Worm (Caenorhabditis elegans) whole organism, early embryonic: ENCODE data around the gene pdha-1.
A peak's percentile ranks its signal among the peaks of the same experiment; 100 is the strongest.

Source experiments
- B0310.2 ChIP-seq: sonication (generic microtip); optimal IDR thresholded peaks from 2 replicates; lab custom pipeline; 2016; ENCODE audit warnings: mild to moderate bottlenecking, missing genetic modification characterization, missing compliant biosample characterization
- F13C5.2 ChIP-seq: sonication (generic microtip); optimal IDR thresholded peaks from 2 replicates; lab custom pipeline; 2017; ENCODE audit warnings: mild to moderate bottlenecking, missing genetic modification characterization, inconsistent platforms, missing compliant biosample characterization
- aly-1 ChIP-seq: sonication (generic microtip); optimal IDR thresholded peaks from 2 replicates; lab custom pipeline; 2016; ENCODE audit warnings: missing genetic modification characterization, missing compliant biosample characterization
- ama-1 ChIP-seq: fragments of 150-350 bp; optimal IDR thresholded peaks from 2 replicates; lab custom pipeline; 2014
- ceh-13 ChIP-seq: fragments of 200-800 bp; sonication (Bioruptor generic); optimal IDR thresholded peaks from 2 replicates; lab custom pipeline; 2018; ENCODE audit warnings: mild to moderate bottlenecking, missing genetic modification characterization, missing compliant biosample characterization
- ceh-36 ChIP-seq: sonication (generic microtip); optimal IDR thresholded peaks from 2 replicates; lab custom pipeline; 2016; ENCODE audit warnings: missing genetic modification characterization, inconsistent platforms, missing compliant biosample characterization
- ets-7 ChIP-seq: sonication (generic microtip); optimal IDR thresholded peaks from 2 replicates; lab custom pipeline; 2016; ENCODE audit warnings: missing genotype, missing genetic modification characterization, missing compliant biosample characterization
- flt-1 ChIP-seq: fragments of 200-800 bp; sonication (Bioruptor generic); IDR thresholded peaks from 2 replicates; pipeline ENCODE4 v1.3.6; 2022; ENCODE audit warnings: missing genetic modification characterization, missing compliant biosample characterization
- hmbx-1 ChIP-seq: sonication (generic microtip); optimal IDR thresholded peaks from 2 replicates; lab custom pipeline; 2016; ENCODE audit warnings: mild to moderate bottlenecking, missing genetic modification characterization, missing compliant biosample characterization
- hmg-4 ChIP-seq: fragments of 200-800 bp; sonication (Bioruptor generic); optimal IDR thresholded peaks from 2 replicates; lab custom pipeline; 2018; ENCODE audit warnings: mild to moderate bottlenecking, missing genetic modification characterization, missing compliant biosample characterization
- hnd-1 ChIP-seq: sonication (generic microtip); optimal IDR thresholded peaks from 2 replicates; lab custom pipeline; 2016; ENCODE audit warnings: missing genetic modification characterization, missing compliant biosample characterization
- pes-1 ChIP-seq: fragments of 200-800 bp; sonication (Bioruptor generic); IDR thresholded peaks from 2 replicates; pipeline ENCODE4 v1.3.6; 2022; ENCODE audit warnings: missing genetic modification reagents, missing genetic modification characterization, missing compliant biosample characterization
- scrt-1 ChIP-seq: fragments of 200-800 bp; sonication (Bioruptor generic); IDR thresholded peaks from 2 replicates; pipeline ENCODE4 v1.3.6; 2022; ENCODE audit warnings: missing genetic modification characterization, missing compliant biosample characterization
- sea-1 ChIP-seq: fragments of 200-800 bp; sonication (Bioruptor generic); conservative IDR thresholded peaks from 2 replicates; pipeline ENCODE4 v1.3.6; 2022; ENCODE audit warnings: missing genetic modification characterization, missing compliant biosample characterization
- tbx-11 ChIP-seq: fragments of 200-800 bp; sonication (Bioruptor generic); IDR thresholded peaks from 2 replicates; pipeline ENCODE4 v1.3.6; 2022; ENCODE audit warnings: missing genetic modification characterization, missing compliant biosample characterization
- tbx-37 ChIP-seq: fragments of 200-800 bp; sonication (Bioruptor generic); conservative IDR thresholded peaks from 2 replicates; pipeline ENCODE4 v1.3.6; 2022; ENCODE audit warnings: missing genetic modification reagents, missing genetic modification characterization, missing compliant biosample characterization
- tra-4 ChIP-seq: sonication (generic microtip); optimal IDR thresholded peaks from 2 replicates; lab custom pipeline; 2017; ENCODE audit warnings: missing genetic modification characterization, missing compliant biosample characterization

The pdha-1 gene

DNA sequence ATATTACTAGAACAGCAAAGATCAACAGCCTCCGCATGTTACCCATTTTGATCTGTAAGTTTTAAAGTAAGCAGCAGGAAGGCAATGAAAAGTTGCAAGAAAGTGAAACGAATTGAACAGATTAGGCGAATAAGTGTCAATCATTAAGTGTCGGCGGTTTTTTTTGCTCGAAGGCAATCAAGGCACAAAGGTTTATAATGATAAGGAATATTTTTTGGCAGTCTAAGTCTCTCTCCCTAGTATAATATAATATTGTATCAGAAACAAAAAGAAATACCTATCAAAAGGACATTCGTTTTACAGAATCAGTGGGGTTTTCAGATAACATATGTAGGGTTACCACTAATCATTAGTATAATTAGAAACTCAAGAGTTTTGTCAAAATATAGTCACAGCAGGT is 33.4 kb upstream of the pdha-1 start, which contains the start of gene nrf-6:
nrf-6 (minus strand) TSS at position 52 of the 400 bp plus-strand sequence.
- TF ChIP-seq ceh-36 (tag; lab: Kevin White, UChicago) (no peak), B0310.2 (tag; lab: Kevin White, UChicago) (no peak), tbx-37 (GFP tag; lab: Robert Waterston, UW) (no peak), scrt-1 (GFP tag; lab: Robert Waterston, UW) (no peak), ets-7 (no peak), aly-1 (tag; lab: Kevin White, UChicago) (no peak), sea-1 (no peak), tbx-11 (GFP tag; lab: Robert Waterston, UW) (no peak), hnd-1 (no peak), ama-1 (lab: Kevin White, UChicago) (no peak), pes-1 (no peak), F13C5.2 (tag; lab: Kevin White, UChicago) (no peak), flt-1 (GFP tag; lab: Robert Waterston, UW) (no peak), tra-4 (tag; lab: Kevin White, UChicago) (no peak), hmbx-1 (tag; lab: Kevin White, UChicago) (no peak), hmg-4 (no peak), ceh-13 (GFP tag; lab: Kevin White, UChicago) (no peak)

DNA sequence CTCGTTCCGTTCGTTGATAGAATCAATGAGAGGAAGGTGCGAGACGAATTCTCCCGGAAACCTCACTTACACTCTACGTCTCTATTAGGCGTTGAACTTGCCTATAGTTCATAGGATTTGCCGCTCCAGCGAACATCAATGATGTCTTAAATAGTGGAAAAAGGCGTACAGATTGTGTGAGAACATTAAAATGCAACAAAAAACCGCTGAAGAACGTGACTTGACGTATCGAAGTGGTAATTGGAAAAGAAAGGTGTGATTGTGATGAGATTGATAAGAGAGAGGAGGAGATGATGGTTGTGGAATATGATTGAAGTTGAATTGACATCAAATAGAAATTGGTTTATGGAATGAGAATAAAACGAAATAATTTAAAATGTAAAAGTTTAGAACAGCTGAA is 32.1 kb upstream of the pdha-1 start:
- no peak for TF ChIP-seq ceh-36 (tag; lab: Kevin White, UChicago)
- TF ChIP-seq ama-1 (lab: Kevin White, UChicago) = no peak
- no peak for TF ChIP-seq pes-1
- no peak for TF ChIP-seq ets-7
- no peak for TF ChIP-seq aly-1 (tag; lab: Kevin White, UChicago)
- TF ChIP-seq B0310.2 (tag; lab: Kevin White, UChicago) = no peak
- no peak for TF ChIP-seq tbx-11 (GFP tag; lab: Robert Waterston, UW)
- TF ChIP-seq flt-1 (GFP tag; lab: Robert Waterston, UW) = no peak
- no peak for TF ChIP-seq F13C5.2 (tag; lab: Kevin White, UChicago)
- no peak for TF ChIP-seq hnd-1
- TF ChIP-seq scrt-1 (GFP tag; lab: Robert Waterston, UW) = no peak
- no peak for TF ChIP-seq tbx-37 (GFP tag; lab: Robert Waterston, UW)
- TF ChIP-seq tra-4 (tag; lab: Kevin White, UChicago) = no peak
- no peak for TF ChIP-seq hmg-4
- no peak for TF ChIP-seq sea-1
- TF ChIP-seq hmbx-1 (tag; lab: Kevin White, UChicago) = no peak
- no peak for TF ChIP-seq ceh-13 (GFP tag; lab: Kevin White, UChicago)

DNA sequence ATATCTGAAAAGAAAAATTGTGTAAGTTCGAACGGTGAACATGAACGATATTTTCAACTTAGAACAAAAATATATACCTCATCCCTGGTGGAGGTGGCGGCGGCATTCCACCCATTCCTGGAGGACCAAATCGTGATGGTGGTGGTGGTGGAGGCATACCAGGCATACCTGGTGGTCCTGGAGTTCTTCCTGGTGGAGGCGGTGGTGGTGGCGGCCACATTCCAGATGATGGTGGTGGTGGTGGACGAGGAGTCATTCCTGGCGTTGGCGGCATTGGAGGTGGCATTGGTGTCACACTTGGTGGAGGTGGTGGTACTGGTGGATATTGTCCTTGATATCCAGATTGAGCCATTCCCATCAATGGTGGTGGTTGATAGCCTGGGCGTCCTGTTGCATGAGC is 31.5 kb upstream of the pdha-1 start:
- TF ChIP-seq tbx-11 (GFP tag; lab: Robert Waterston, UW) (no peak), flt-1 (GFP tag; lab: Robert Waterston, UW) (no peak), scrt-1 (GFP tag; lab: Robert Waterston, UW) (no peak), B0310.2 (tag; lab: Kevin White, UChicago) (no peak), tra-4 (tag; lab: Kevin White, UChicago) (no peak), hnd-1 (no peak), ceh-13 (GFP tag; lab: Kevin White, UChicago) (no peak), ama-1 (lab: Kevin White, UChicago) (no peak), hmbx-1 (tag; lab: Kevin White, UChicago) (no peak), ceh-36 (tag; lab: Kevin White, UChicago) (no peak), F13C5.2 (tag; lab: Kevin White, UChicago) (no peak), tbx-37 (GFP tag; lab: Robert Waterston, UW) (no peak), ets-7 (no peak), sea-1 (no peak), aly-1 (tag; lab: Kevin White, UChicago) (no peak)

DNA sequence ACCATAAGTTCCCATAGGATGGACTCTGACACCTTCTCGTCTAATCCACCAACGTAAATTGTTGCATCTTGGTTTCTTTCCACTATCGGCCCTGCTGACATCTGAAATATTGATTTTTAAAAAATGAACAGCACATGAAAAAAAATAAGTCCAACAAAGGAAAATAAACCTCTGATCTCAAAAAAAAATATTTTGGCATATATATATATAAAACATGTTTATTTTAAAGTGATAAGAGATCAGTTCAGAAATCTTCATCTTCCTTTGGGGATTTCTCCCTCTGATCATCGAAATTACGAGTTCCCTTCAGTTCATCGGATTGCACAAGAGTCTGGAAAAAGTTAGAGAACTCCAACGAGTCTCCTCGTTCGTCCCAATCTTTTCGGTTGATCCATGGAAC is 30.4 kb upstream of the pdha-1 start, which contains the start of gene sap-49:
sap-49 (minus strand) TSS at position 101 of the 400 bp plus-strand sequence.
- TF ChIP-seq tbx-37 (GFP tag; lab: Robert Waterston, UW) (no peak), hmbx-1 (tag; lab: Kevin White, UChicago) (no peak), F13C5.2 (tag; lab: Kevin White, UChicago) (no peak), aly-1 (tag; lab: Kevin White, UChicago) (no peak), tbx-11 (GFP tag; lab: Robert Waterston, UW) (no peak), hnd-1 (no peak)

DNA sequence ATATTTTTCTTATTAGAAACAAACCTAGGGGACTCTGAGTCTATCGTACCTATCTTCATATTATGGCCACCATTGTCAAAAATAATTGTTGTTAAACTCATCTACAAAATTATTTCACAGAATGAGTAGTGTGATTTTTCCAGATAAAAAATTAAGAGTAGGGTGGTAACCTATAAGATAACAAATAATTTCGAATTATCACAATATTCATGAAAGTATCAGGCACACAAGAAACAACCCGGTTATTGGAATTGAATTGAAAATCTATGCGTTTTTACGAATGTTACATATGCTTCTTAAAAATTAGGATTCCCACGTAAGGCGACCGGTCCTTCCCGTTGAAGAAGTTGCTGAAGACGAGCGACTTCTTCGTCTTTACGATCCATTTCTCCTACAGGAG is 28.8 kb upstream of the pdha-1 start, which contains the start of gene arp-6:
arp-6 (minus strand) TSS at position 101 of the 400 bp plus-strand sequence.
- TF ChIP-seq ets-7 (no peak), ceh-13 (GFP tag; lab: Kevin White, UChicago) (no peak), hmbx-1 (tag; lab: Kevin White, UChicago) (no peak), aly-1 (tag; lab: Kevin White, UChicago) (no peak), scrt-1 (GFP tag; lab: Robert Waterston, UW) (no peak)

DNA sequence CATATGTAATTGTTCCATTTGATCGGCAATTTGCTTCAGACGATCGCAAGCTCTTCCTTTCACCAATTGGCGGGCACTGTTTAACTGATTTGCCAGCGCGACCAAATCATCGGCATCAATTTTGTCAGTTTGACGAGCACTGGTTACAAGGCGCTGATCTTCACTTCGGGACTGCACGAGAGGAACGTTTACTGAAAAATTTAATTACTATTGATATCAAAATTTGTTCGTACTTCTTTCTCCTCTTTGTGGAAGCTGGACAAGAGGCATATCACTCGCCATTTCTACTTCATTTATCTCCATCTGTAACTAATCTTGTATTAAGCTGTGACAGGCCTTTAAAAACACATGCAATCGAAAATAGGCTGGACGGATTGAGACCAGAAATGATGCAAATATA is 28.2 kb upstream of the pdha-1 start, which contains the start of gene C08B11.9:
C08B11.9 (minus strand) TSS at position 307 of the 400 bp plus-strand sequence.
- TF ChIP-seq hmbx-1 (tag; lab: Kevin White, UChicago) (no peak), ama-1 (lab: Kevin White, UChicago) (no peak), F13C5.2 (tag; lab: Kevin White, UChicago) (no peak), tbx-37 (GFP tag; lab: Robert Waterston, UW) (no peak), tra-4 (tag; lab: Kevin White, UChicago) (no peak), aly-1 (tag; lab: Kevin White, UChicago) (no peak), ets-7 (no peak), ceh-13 (GFP tag; lab: Kevin White, UChicago) (no peak), sea-1 (no peak), B0310.2 (tag; lab: Kevin White, UChicago) (no peak), ceh-36 (tag; lab: Kevin White, UChicago) (no peak), pes-1 (no peak), scrt-1 (GFP tag; lab: Robert Waterston, UW) (no peak), hnd-1 (no peak), hmg-4 (no peak), tbx-11 (GFP tag; lab: Robert Waterston, UW) (no peak), flt-1 (GFP tag; lab: Robert Waterston, UW) (no peak)

DNA sequence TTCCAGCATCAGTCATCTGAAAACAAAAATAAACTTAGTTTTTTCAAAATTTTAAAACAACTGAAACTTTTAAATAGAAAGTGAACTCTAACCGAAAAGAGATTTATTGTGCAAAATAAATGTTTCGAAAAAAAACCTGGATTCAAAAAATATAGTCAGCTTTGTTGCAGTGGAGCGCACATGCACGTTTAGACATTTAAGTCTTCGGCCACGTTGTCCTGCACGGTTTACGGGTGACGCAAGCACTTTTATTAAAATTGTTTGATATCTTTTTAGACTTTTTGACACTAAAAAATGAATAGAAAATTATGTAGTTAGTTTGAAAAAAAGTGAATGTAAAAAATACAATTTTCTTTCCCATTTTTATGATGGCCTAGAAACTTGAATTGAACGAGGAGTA is 26.7 kb upstream of the pdha-1 start, which contains the start of the genes ubh-4 and algn-6:
ubh-4 (minus strand) TSS at position 182 of the 400 bp plus-strand sequence.
algn-6 (plus strand) TSS at position 387 of the 400 bp plus-strand sequence.
- TF ChIP-seq ceh-36 (tag; lab: Kevin White, UChicago) (no peak), sea-1 (no peak), hmbx-1 (tag; lab: Kevin White, UChicago) (no peak), F13C5.2 (tag; lab: Kevin White, UChicago) (no peak), hmg-4 (no peak), tbx-37 (GFP tag; lab: Robert Waterston, UW) (0 out of 2 replicates have a peak, but pooled peaks have one; percentile 7)
